Fruit fly (Drosophila melanogaster) S2 (cell line): ENCODE data around the gene Eig71Ei.
A peak's percentile ranks its signal among the peaks of the same experiment; 100 is the strongest.

Experiments
- CG8478 ChIP-seq: fragments of >200 bp; optimal IDR thresholded peaks from 2 replicates; lab custom pipeline; 2018
- CTCF ChIP-seq, 2 experiments: fragments of >200 bp; optimal IDR thresholded peaks; 2 replicates each; lab custom pipeline; 2018

Eig71Ei gene

dm6 chr3L:15659341-15659740, at the start of gene Eig71Ei, which contains the start of gene Eig71Eh:
Gene Eig71Ei (plus strand): TSS chr3L:15659707.
Gene Eig71Eh (minus strand): TSS chr3L:15659441.
- TF ChIP-seq CTCF (optimal IDR thresholded peaks at IDR 0.05; lab: Kevin White, UChicago) (no peak), CG8478 (lab: Kevin White, UChicago) (no peak)

dm6 chr3L:15610109-15610508, 49.4 kb upstream of the Eig71Ei start, which contains the start of gene CG7650:
Gene CG7650 (minus strand): TSS chr3L:15610386.
- no peak for TF ChIP-seq CG8478 (lab: Kevin White, UChicago)
- no peak for TF ChIP-seq CTCF (optimal IDR thresholded peaks at IDR 0.05; lab: Kevin White, UChicago)

- TF ChIP-seq CTCF (optimal IDR thresholded peaks at IDR 0.05; lab: Kevin White, UChicago) (no peak), CG8478 (lab: Kevin White, UChicago) (no peak)
These were observed 46.8 kb upstream of the Eig71Ei start, which contains the start of gene CG13449 for dm6 chr3L:15612728-15613127. Gene CG13449 (minus strand): TSS chr3L:15612828.

- TF ChIP-seq CG8478 (lab: Kevin White, UChicago), result no peak
- no peak for TF ChIP-seq CTCF (optimal IDR thresholded peaks at IDR 0.05; lab: Kevin White, UChicago)
These were observed 43.0 kb upstream of the Eig71Ei start for dm6 chr3L:15616490-15616889.

dm6 chr3L:15616900-15617299, 42.6 kb upstream of the Eig71Ei start:
- no peak for TF ChIP-seq CTCF (optimal IDR thresholded peaks at IDR 0.05; lab: Kevin White, UChicago)
- TF ChIP-seq CG8478 (lab: Kevin White, UChicago), result no peak

- TF ChIP-seq CG8478 (lab: Kevin White, UChicago) (no peak), CTCF (optimal IDR thresholded peaks at IDR 0.05; lab: Kevin White, UChicago) (peak in 1 of 2 experiments; percentile 11)
These were observed 39.8 kb upstream of the Eig71Ei start, which contains the start of gene Phs for dm6 chr3L:15619626-15620247. Gene Phs (plus strand): TSS chr3L:15619901.

- TF ChIP-seq CTCF (optimal IDR thresholded peaks at IDR 0.05; lab: Kevin White, UChicago), result no peak
- no peak for TF ChIP-seq CG8478 (lab: Kevin White, UChicago)
These were observed 35.4 kb upstream of the Eig71Ei start for dm6 chr3L:15624097-15624496.

DNA sequence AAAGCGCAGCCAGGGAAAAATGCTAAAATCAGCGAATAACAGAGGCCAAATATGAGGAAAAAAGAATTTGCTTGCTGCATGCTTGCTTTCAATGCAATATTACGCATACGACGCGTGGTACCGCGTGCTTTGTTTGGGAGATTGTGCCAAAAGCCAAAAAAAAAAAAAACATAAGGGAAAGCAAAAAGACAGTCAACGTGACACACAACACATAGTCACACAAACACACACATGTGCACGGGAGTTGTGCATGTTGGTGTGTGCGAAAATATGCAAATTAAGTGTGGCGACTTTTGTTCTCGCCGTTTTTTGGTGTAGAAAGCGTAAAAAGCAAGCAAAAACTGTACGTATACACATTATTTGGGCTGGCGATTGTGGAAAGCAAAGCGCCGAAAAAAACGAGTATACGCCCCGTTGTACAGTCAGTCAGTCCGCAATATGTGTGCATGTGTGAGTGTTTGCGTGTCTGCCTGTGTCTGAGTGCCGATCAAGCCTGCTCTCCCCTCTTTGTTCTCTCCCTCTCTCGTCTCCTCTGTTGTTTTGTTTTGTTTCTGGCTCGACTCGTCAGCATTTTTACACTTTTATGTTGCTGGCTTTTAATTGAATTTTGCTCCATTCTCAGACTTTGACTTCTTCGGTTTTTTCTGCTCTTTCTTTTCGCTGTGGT, 34.4 kb upstream of the Eig71Ei start:
- TF ChIP-seq CG8478 (lab: Kevin White, UChicago) (no peak), CTCF (optimal IDR thresholded peaks at IDR 0.05; lab: Kevin White, UChicago) (no peak)

DNA sequence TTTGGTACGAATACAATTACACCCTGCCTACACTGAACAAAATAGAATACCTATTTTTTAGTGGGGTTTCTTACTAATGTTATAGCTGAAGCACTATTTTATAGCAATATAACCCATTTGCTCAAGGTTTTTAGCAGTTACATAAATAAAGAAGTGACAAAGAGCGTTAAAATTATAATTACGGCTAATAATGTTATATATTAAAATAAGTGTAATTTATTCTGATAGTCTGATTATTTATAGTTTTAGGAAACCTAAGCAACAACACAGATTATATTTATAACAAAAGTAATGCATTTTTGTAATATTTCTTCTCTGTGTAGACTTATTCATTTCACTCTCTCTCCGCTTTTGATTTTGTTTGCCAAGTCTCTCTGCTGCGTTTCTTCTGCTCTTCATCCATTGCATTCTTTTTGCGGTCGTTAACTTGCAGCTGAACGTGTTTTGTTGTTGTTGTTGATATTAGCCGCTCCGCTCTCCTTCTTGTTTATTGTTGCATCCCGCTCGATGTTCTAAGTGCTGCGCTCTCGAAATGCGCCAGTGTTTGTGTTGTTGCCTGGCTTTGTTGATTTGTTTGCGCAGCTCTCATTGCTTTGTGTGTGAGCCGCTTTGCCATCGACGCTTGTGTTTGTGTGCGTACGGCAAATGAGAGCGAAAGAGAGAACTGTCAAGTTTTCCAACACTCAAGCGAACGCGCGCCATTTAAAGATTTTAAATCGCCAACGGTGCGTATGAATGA, 33.7 kb upstream of the Eig71Ei start:
- no peak for TF ChIP-seq CG8478 (lab: Kevin White, UChicago)
- no peak for TF ChIP-seq CTCF (optimal IDR thresholded peaks at IDR 0.05; lab: Kevin White, UChicago)

- TF ChIP-seq CTCF (optimal IDR thresholded peaks at IDR 0.05; lab: Kevin White, UChicago) (no peak), CG8478 (lab: Kevin White, UChicago) (no peak)
These were observed 32.2 kb upstream of the Eig71Ei start for dm6 chr3L:15627295-15627694.

DNA sequence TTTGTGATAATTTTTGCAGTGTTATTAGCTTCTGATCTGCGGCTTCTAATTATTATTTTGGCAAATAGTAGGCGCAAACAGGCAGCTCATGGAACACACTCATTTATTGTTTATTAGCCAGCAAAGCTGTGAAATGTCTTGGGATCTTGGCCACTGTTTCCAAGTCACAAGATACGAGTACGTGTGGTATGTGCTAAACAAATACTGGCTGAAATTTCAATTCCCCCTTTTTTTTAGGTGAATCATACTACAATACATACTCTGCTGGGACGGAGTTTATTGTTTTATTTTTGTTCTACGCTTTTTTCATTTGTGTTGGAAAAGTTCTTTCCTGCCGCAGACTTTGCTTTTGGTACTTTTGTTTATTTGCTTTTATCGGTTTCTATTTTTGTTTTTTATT, 28.4 kb upstream of the Eig71Ei start:
- TF ChIP-seq CG8478 (lab: Kevin White, UChicago) (no peak), CTCF (optimal IDR thresholded peaks at IDR 0.05; lab: Kevin White, UChicago) (no peak)

- TF ChIP-seq CTCF (optimal IDR thresholded peaks at IDR 0.05; lab: Kevin White, UChicago) (no peak), CG8478 (lab: Kevin White, UChicago) (no peak)
These were observed 26.9 kb upstream of the Eig71Ei start for dm6 chr3L:15632653-15633052.

- no peak for TF ChIP-seq CTCF (optimal IDR thresholded peaks at IDR 0.05; lab: Kevin White, UChicago)
- TF ChIP-seq CG8478 (lab: Kevin White, UChicago), result no peak
These were observed 25.0 kb upstream of the Eig71Ei start for dm6 chr3L:15634368-15635075.

DNA sequence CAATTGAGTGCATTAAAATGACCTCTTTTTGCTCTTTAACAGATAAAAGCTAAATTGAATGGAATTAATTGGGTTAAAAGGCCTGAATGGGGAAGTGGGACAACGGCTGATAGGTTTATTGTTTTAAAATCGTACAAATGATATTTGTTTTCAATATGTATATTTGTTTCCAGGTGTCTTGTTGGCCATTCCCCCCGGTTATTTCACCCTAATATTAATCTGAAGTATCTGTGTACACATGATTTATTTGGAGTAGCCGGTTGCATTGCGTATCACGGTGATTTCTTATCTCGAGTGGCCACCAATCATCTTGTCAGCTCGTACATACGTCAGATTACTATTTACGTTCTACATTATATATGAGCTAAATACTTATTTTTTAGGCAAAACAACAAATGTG, 23.1 kb upstream of the Eig71Ei start:
- TF ChIP-seq CTCF (optimal IDR thresholded peaks at IDR 0.05; lab: Kevin White, UChicago) (no peak), CG8478 (lab: Kevin White, UChicago) (no peak)
